Worm (Caenorhabditis elegans): ENCODE measurements around the gene Y59E9AL.4.
"Not testable (repeated sequence)": the region's sequence is repeated elsewhere in the genome, so short reads cannot be mapped to it uniquely, and the experiment has no call there.

Gene Y59E9AL.4

DNA sequence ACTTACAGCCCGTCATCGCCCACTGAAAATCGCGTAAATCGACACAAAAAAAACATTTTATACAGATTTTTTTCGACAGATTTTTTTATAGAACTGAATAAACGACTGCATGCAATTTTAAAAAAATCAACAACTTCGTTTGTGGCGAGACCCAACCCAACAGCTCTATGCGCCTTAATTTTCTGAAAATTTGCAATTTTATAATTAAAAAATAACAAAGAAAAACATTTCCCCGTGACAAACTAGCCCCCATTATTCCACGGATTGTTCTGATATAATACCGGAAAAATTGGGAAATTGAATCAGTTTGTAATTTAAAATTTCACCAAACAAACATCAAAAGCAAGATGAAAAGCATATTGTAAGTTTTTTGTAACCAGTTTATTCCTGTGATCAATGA lies 49.0 kb downstream of the Y59E9AL.4 start, which contains the start of gene ptp-5.1:
Gene ptp-5.1 (plus strand): TSS at position 301 of the 400 bp plus-strand sequence.
- TF ChIP-seq aha-1 (tag) (no peak), lin-13 (GFP tag; optimal IDR thresholded peaks at IDR 0.05) (no peak), ces-1 (GFP tag; optimal IDR thresholded peaks at IDR 0.05) (no peak), zag-1 (tag; optimal IDR thresholded peaks at IDR 0.05) (no peak), zip-11 (GFP tag; IDR thresholded peaks at IDR 0.05) (no peak), spr-3 (GFP tag; optimal IDR thresholded peaks at IDR 0.05) (no peak), snpc-4 (tag; optimal IDR thresholded peaks at IDR 0.05) (no peak), pqm-1 (tag; optimal IDR thresholded peaks at IDR 0.05) (no peak), nhr-11 (tag; optimal IDR thresholded peaks at IDR 0.05) (no peak)

DNA sequence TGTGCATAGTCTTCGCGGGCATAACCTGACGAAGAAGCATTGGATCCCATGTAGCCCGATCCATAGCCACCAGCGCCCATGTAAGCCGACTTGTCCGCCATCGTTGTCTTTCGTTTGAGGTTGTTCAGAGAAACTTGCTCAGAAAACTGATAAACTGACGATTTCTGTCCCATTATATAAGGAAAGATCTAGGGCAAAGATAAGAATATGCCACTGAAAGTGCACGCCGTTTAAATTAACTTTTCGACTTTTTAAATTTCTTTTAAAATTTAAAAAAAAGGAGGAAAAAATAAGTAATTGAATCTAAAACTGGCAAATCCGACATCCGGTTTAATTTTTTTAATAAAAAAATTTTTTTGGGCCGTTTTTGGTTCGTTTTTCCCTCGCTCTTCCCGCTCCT lies 49.4 kb downstream of the Y59E9AL.4 start, which contains the start of gene nspd-6:
Gene nspd-6 (minus strand): TSS at position 101 of the 400 bp plus-strand sequence.
- TF ChIP-seq skn-1 (tag; optimal IDR thresholded peaks at IDR 0.05); ceh-28 (tag; optimal IDR thresholded peaks at IDR 0.05); madf-9 (GFP tag; conservative IDR thresholded peaks at IDR 0.05): not testable (repeated sequence)

DNA sequence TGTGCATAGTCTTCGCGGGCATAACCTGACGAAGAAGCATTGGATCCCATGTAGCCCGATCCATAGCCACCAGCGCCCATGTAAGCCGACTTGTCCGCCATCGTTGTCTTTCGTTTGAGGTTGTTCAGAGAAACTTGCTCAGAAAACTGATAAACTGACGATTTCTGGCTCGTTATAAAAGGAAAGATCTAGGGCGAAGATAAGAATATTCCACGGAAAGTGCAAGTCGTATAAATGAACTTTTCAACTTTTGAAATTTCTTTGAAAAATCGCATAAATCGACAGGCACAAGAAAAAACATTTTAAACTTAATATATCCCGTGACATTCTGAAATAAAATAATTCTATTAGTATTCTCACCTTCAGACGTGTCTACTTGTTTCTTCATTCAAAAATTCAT lies 52.1 kb downstream of the Y59E9AL.4 start, which contains the start of the genes nspd-3 and C24D10.2:
Gene nspd-3 (minus strand): TSS at position 101 of the 400 bp plus-strand sequence.
Gene C24D10.2 (plus strand): TSS at position 399 of the 400 bp plus-strand sequence.
- not testable (repeated sequence) for TF ChIP-seq tag-97, ZK337.2, set-16 (GFP tag; IDR thresholded peaks at IDR 0.05)

Data from whole organism, L4 larva.